Worm (Caenorhabditis elegans): Measurements from ENCODE around the gene Y45F3A.9.
A peak's percentile ranks its signal among the peaks of the same experiment; 100 is the strongest.

Gene Y45F3A.9

ce11 chrIII:10624564-10624963 is 29.6 kb upstream of the Y45F3A.9 start (continued):
- TF ChIP-seq ceh-24 (tag; optimal IDR thresholded peaks at IDR 0.05) (no peak), hlh-6 (tag; optimal IDR thresholded peaks at IDR 0.05) (peak; percentile 75), tbx-2 (tag; optimal IDR thresholded peaks at IDR 0.05) (peak; percentile 51), sox-4 (tag; optimal IDR thresholded peaks at IDR 0.05) (peak; percentile 65), zip-5 (tag; optimal IDR thresholded peaks at IDR 0.05) (no peak), odd-2 (tag; optimal IDR thresholded peaks at IDR 0.05) (peak; percentile 39), unc-86 (tag; optimal IDR thresholded peaks at IDR 0.05) (peak; percentile 70), dmd-4 (tag; optimal IDR thresholded peaks at IDR 0.05; ENCODE audit: borderline replicate concordance) (no peak), ceh-18 (tag; optimal IDR thresholded peaks at IDR 0.05) (peak; percentile 63), nhr-232 (tag; optimal IDR thresholded peaks at IDR 0.05) (peak; percentile 80), pha-2 (tag; optimal IDR thresholded peaks at IDR 0.05) (peak; percentile 67), lin-11 (tag; optimal IDR thresholded peaks at IDR 0.05) (peak; percentile 70), ceh-2 (tag; optimal IDR thresholded peaks at IDR 0.05) (peak; percentile 36), sdc-2 (tag; optimal IDR thresholded peaks at IDR 0.05) (peak; percentile 27), ttx-3 (tag; optimal IDR thresholded peaks at IDR 0.05) (peak; percentile 50), hlh-15 (tag; optimal IDR thresholded peaks at IDR 0.05) (no peak), pros-1 (tag; optimal IDR thresholded peaks at IDR 0.05) (no peak), ama-1 (optimal IDR thresholded peaks at IDR 0.05) (no peak), ceh-45 (GFP tag; IDR thresholded peaks at IDR 0.05) (no peak), hlh-13 (GFP tag; optimal IDR thresholded peaks at IDR 0.05) (peak; percentile 55), ceh-14 (tag; optimal IDR thresholded peaks at IDR 0.05) (no peak), syd-9 (tag; optimal IDR thresholded peaks at IDR 0.05) (peak; percentile 48), fkh-10 (GFP tag; optimal IDR thresholded peaks at IDR 0.05) (no peak), pha-4 (tag; optimal IDR thresholded peaks at IDR 0.05) (no peak), ztf-16 (tag; optimal IDR thresholded peaks at IDR 0.05) (peak; percentile 56), nhr-11 (tag; optimal IDR thresholded peaks at IDR 0.05) (no peak), ceh-9 (tag; optimal IDR thresholded peaks at IDR 0.05) (peak; percentile 29), nfya-1 (tag; optimal IDR thresholded peaks at IDR 0.05) (peak; percentile 26), K09A11.1 (tag; optimal IDR thresholded peaks at IDR 0.05; ENCODE audit: insufficient read depth) (no peak), ceh-22 (tag; optimal IDR thresholded peaks at IDR 0.05) (no peak), npax-4 (tag; optimal IDR thresholded peaks at IDR 0.05) (peak; percentile 22), Y22D7AL.16 (tag; optimal IDR thresholded peaks at IDR 0.05) (peak; percentile 30), ceh-6 (GFP tag; optimal IDR thresholded peaks at IDR 0.05) (peak; percentile 76), unc-42 (tag; optimal IDR thresholded peaks at IDR 0.05) (no peak), che-1 (tag; optimal IDR thresholded peaks at IDR 0.05) (peak; percentile 80), ceh-31 (tag; optimal IDR thresholded peaks at IDR 0.05) (no peak), gmeb-2 (tag; optimal IDR thresholded peaks at IDR 0.05) (peak; percentile 43), ets-4 (tag; optimal IDR thresholded peaks at IDR 0.05) (no peak), fax-1 (tag; optimal IDR thresholded peaks at IDR 0.05) (peak; percentile 58), F13H6.1 (tag; optimal IDR thresholded peaks at IDR 0.05) (no peak), ceh-19 (GFP tag; optimal IDR thresholded peaks at IDR 0.05) (peak; percentile 68), unc-3 (GFP tag; conservative IDR thresholded peaks at IDR 0.05) (0 out of 2 replicates have a peak, but pooled peaks have one; percentile 34), unc-3 (tag; optimal IDR thresholded peaks at IDR 0.05) (peak; percentile 58), dve-1 (tag; optimal IDR thresholded peaks at IDR 0.05) (peak; percentile 53), K02D7.2 (tag; optimal IDR thresholded peaks at IDR 0.05) (peak; percentile 48), unc-55 (GFP tag; optimal IDR thresholded peaks at IDR 0.05) (no peak), ceh-30 (tag; optimal IDR thresholded peaks at IDR 0.05) (no peak), C08G9.2 (tag; optimal IDR thresholded peaks at IDR 0.05) (peak; percentile 66)

Data from whole organism, late embryonic.